Fruit fly (Drosophila melanogaster) whole organism, embryonic: ENCODE measurements around the gene DIP2.
A peak's percentile ranks its signal among the peaks of the same experiment; 100 is the strongest.

Experiments used
- Aef1 ChIP-seq: fragments of 200-800 bp; sonication (Bioruptor generic); IDR thresholded peaks from 3 replicates; pipeline ENCODE4 v1.3.6; 2022; ENCODE audit warnings: missing biosample characterization, missing genetic modification characterization
- Atf-2 ChIP-seq: fragments of 200-800 bp; sonication (Bioruptor generic); optimal IDR thresholded peaks from 2 replicates; lab custom pipeline; 2016; ENCODE audit warnings: missing biosample characterization, missing genetic modification characterization
- Awh ChIP-seq: fragments of 200-800 bp; sonication (Bioruptor generic); IDR thresholded peaks from 2 replicates; pipeline ENCODE4, ENCODE4 v1.3.6; 2022; ENCODE audit warnings: missing biosample characterization, missing genetic modification characterization
- CG10147 ChIP-seq: fragments of 200-800 bp; sonication (Bioruptor generic); optimal IDR thresholded peaks from 2 replicates; lab custom pipeline; 2019; ENCODE audit warnings: missing biosample characterization, mild to moderate bottlenecking, missing genetic modification characterization, moderate library complexity
- CG12744 ChIP-seq: fragments of 200-800 bp; sonication (Bioruptor generic); optimal IDR thresholded peaks from 2 replicates; lab custom pipeline; 2016; ENCODE audit warnings: missing biosample characterization, missing genetic modification characterization
- CG14710 ChIP-seq: fragments of 200-800 bp; sonication (Bioruptor generic); optimal IDR thresholded peaks from 3 replicates; lab custom pipeline; 2019; ENCODE audit warnings: missing biosample characterization, mild to moderate bottlenecking, missing genetic modification characterization, moderate library complexity
- CG16815 ChIP-seq: fragments of 200-800 bp; sonication (Bioruptor generic); optimal IDR thresholded peaks from 3 replicates; lab custom pipeline; 2017; ENCODE audit warnings: missing biosample characterization, mild to moderate bottlenecking, missing genetic modification characterization
- CG17328 ChIP-seq: fragments of 200-800 bp; sonication (Bioruptor generic); IDR thresholded peaks from 2 replicates; pipeline ENCODE4 v1.3.6; 2022; ENCODE audit warnings: missing biosample characterization, missing genetic modification characterization
- CG17912 ChIP-seq: fragments of 200-800 bp; sonication (Bioruptor generic); optimal IDR thresholded peaks from 2 replicates; lab custom pipeline; 2018; ENCODE audit warnings: missing biosample characterization, mild to moderate bottlenecking, missing genetic modification characterization
- CG2678 ChIP-seq: fragments of 200-800 bp; sonication (Bioruptor generic); optimal IDR thresholded peaks from 3 replicates; lab custom pipeline; 2019; ENCODE audit warnings: missing biosample characterization, mild to moderate bottlenecking, missing genetic modification characterization, moderate library complexity
- CG3065 ChIP-seq: fragments of 200-800 bp; sonication (Bioruptor generic); optimal IDR thresholded peaks from 2 replicates; lab custom pipeline; 2016; ENCODE audit warnings: missing biosample characterization, missing genetic modification characterization
- CG3163 ChIP-seq: fragments of 200-800 bp; sonication (Bioruptor generic); optimal IDR thresholded peaks from 3 replicates; lab custom pipeline; 2016; ENCODE audit warnings: missing biosample characterization, missing genetic modification characterization
- CG3407 ChIP-seq: fragments of 200-800 bp; sonication (Bioruptor generic); optimal IDR thresholded peaks from 2 replicates; lab custom pipeline; 2018; ENCODE audit warnings: missing biosample characterization, mild to moderate bottlenecking, missing genetic modification characterization
- CG4328 ChIP-seq: fragments of 200-800 bp; sonication (Bioruptor generic); optimal IDR thresholded peaks from 3 replicates; lab custom pipeline; 2017; ENCODE audit warnings: missing biosample characterization, missing genetic modification reagents, missing genetic modification characterization
- CG4360 ChIP-seq: fragments of 200-800 bp; sonication (Bioruptor generic); IDR thresholded peaks from 2 replicates; pipeline ENCODE4 v1.3.6; 2022; ENCODE audit warnings: missing biosample characterization, missing genetic modification characterization
- CG5953 ChIP-seq: fragments of 200-800 bp; sonication (Bioruptor generic); IDR thresholded peaks from 2 replicates; pipeline ENCODE4 v1.3.6; 2022; ENCODE audit warnings: missing biosample characterization, missing genetic modification characterization
- CG6765 ChIP-seq: fragments of 200-800 bp; sonication (Bioruptor generic); optimal IDR thresholded peaks from 3 replicates; lab custom pipeline; 2017; ENCODE audit warnings: missing biosample characterization, mild to moderate bottlenecking, missing genetic modification characterization
- CG7839 ChIP-seq: fragments of 200-800 bp; sonication (Bioruptor generic); optimal IDR thresholded peaks from 3 replicates; lab custom pipeline; 2018; ENCODE audit warnings: missing biosample characterization, mild to moderate bottlenecking, missing genetic modification characterization, moderate library complexity
- CG8089 ChIP-seq: fragments of 200-800 bp; sonication (Bioruptor generic); optimal IDR thresholded peaks from 3 replicates; lab custom pipeline; 2016; ENCODE audit warnings: missing biosample characterization, missing genetic modification characterization
- CG8388 ChIP-seq: fragments of 200-800 bp; sonication (Bioruptor generic); optimal IDR thresholded peaks from 2 replicates; lab custom pipeline; 2019; ENCODE audit warnings: missing biosample characterization, mild to moderate bottlenecking, missing genetic modification characterization, moderate library complexity
- D19B ChIP-seq: fragments of 200-800 bp; sonication (Bioruptor generic); optimal IDR thresholded peaks from 2 replicates; lab custom pipeline; 2017; ENCODE audit warnings: missing biosample characterization, mild to moderate bottlenecking, missing genetic modification characterization
- Doc2 ChIP-seq: fragments of 200-800 bp; sonication (Bioruptor generic); IDR thresholded peaks from 2 replicates; pipeline ENCODE4 v1.3.6; 2022; ENCODE audit warnings: missing biosample characterization, missing genetic modification characterization
- Doc3 ChIP-seq: fragments of 200-800 bp; sonication (Bioruptor generic); IDR thresholded peaks from 3 replicates; pipeline ENCODE4 v1.3.6; 2022; ENCODE audit warnings: missing biosample characterization, missing genetic modification characterization; ENCODE audit not compliant: partially characterized antibody
- ERR ChIP-seq: fragments of 200-800 bp; sonication (Bioruptor generic); optimal IDR thresholded peaks from 2 replicates; lab custom pipeline; 2016; ENCODE audit warnings: missing biosample characterization, missing genetic modification characterization
- Lhr ChIP-seq: fragments of 200-800 bp; sonication (Bioruptor generic); optimal IDR thresholded peaks from 3 replicates; lab custom pipeline; 2017; ENCODE audit warnings: mild to moderate bottlenecking, missing biosample characterization, missing genetic modification reagents, missing genetic modification characterization
- Lim3 ChIP-seq: fragments of 200-800 bp; sonication (Bioruptor generic); IDR thresholded peaks from 2 replicates; pipeline ENCODE4 v1.3.6; 2022; ENCODE audit warnings: missing biosample characterization, missing genetic modification characterization
- NFAT ChIP-seq: fragments of 200-800 bp; sonication (Bioruptor generic); IDR thresholded peaks from 2 replicates; pipeline ENCODE4 v1.3.6; 2022; ENCODE audit warnings: missing biosample characterization, missing genetic modification characterization
- Vsx1 ChIP-seq: fragments of 200-800 bp; sonication (Bioruptor generic); optimal IDR thresholded peaks from 2 replicates; lab custom pipeline; 2017; ENCODE audit warnings: missing biosample characterization, mild to moderate bottlenecking, missing genetic modification characterization, missing genetic modification reagents
- YL-1 ChIP-seq: fragments of 200-800 bp; sonication (Bioruptor generic); optimal IDR thresholded peaks from 3 replicates; lab custom pipeline; 2017; ENCODE audit warnings: missing biosample characterization, mild to moderate bottlenecking, missing genetic modification characterization
- al ChIP-seq: fragments of 200-800 bp; sonication (Bioruptor generic); IDR thresholded peaks from 2 replicates; pipeline ENCODE4 v1.3.6; 2022; ENCODE audit warnings: missing biosample characterization, missing genetic modification characterization
- aop ChIP-seq: fragments of 200-800 bp; sonication (Bioruptor generic); IDR thresholded peaks from 2 replicates; pipeline ENCODE4 v1.3.6; 2022; ENCODE audit warnings: missing biosample characterization, missing genetic modification characterization
- cg ChIP-seq: fragments of 200-800 bp; sonication (Bioruptor generic); optimal IDR thresholded peaks from 3 replicates; lab custom pipeline; 2019; ENCODE audit warnings: missing biosample characterization, mild to moderate bottlenecking, missing genetic modification characterization, moderate library complexity
- dan ChIP-seq: fragments of 200-800 bp; sonication (Bioruptor generic); IDR thresholded peaks from 2 replicates; pipeline ENCODE4 v1.3.6; 2022; ENCODE audit warnings: missing biosample characterization, missing genetic modification characterization
- esg ChIP-seq: fragments of 200-800 bp; sonication (Bioruptor generic); conservative IDR thresholded peaks from 2 replicates; pipeline ENCODE4 v1.3.6; 2022; ENCODE audit warnings: missing biosample characterization, missing genetic modification characterization
- gce ChIP-seq: fragments of 200-800 bp; sonication (Bioruptor generic); IDR thresholded peaks from 3 replicates; pipeline ENCODE4 v1.3.6; 2022; ENCODE audit warnings: missing biosample characterization, missing genetic modification characterization
- ham ChIP-seq: fragments of 200-800 bp; sonication (Bioruptor generic); IDR thresholded peaks from 2 replicates; pipeline ENCODE4 v1.3.6; 2022; ENCODE audit warnings: missing biosample characterization, missing genetic modification characterization
- mld ChIP-seq: fragments of 200-800 bp; sonication (Bioruptor generic); IDR thresholded peaks from 3 replicates; pipeline ENCODE4 v1.3.6; 2022; ENCODE audit warnings: missing biosample characterization, missing genetic modification characterization; ENCODE audit not compliant: partially characterized antibody
- nau ChIP-seq: fragments of 200-800 bp; sonication (Bioruptor generic); optimal IDR thresholded peaks from 3 replicates; lab custom pipeline; 2017; ENCODE audit warnings: missing biosample characterization, mild to moderate bottlenecking, missing genetic modification characterization, missing genetic modification reagents
- pros ChIP-seq: fragments of 200-800 bp; sonication (Bioruptor generic); optimal IDR thresholded peaks from 3 replicates; lab custom pipeline; 2019; ENCODE audit warnings: missing biosample characterization, mild to moderate bottlenecking, missing genetic modification characterization, moderate library complexity
- run ChIP-seq: fragments of 200-800 bp; sonication (Bioruptor generic); optimal IDR thresholded peaks from 3 replicates; lab custom pipeline; 2018; ENCODE audit warnings: missing biosample characterization, mild to moderate bottlenecking, missing genetic modification characterization
- sc ChIP-seq, 3 experiments: fragments of >200 bp in 2 of 3; fragments of 200-800 bp in 1 of 3; sonication (Bioruptor generic) in 1 of 3; optimal IDR thresholded peaks; 2 replicates in 2 of 3; 3 replicates in 1 of 3; lab custom pipeline; 2017; ENCODE audit warnings: mild to moderate bottlenecking in 1 of 3, missing biosample characterization in 1 of 3, missing genetic modification characterization in 1 of 3, missing genetic modification reagents in 1 of 3
- sisA ChIP-seq: fragments of 200-800 bp; sonication (Bioruptor generic); IDR thresholded peaks from 2 replicates; pipeline ENCODE4 v1.3.6; 2022; ENCODE audit warnings: missing biosample characterization, missing genetic modification characterization
- slbo ChIP-seq: fragments of 200-800 bp; sonication (Bioruptor generic); IDR thresholded peaks from 2 replicates; pipeline ENCODE4 v1.3.6; 2022; ENCODE audit warnings: missing biosample characterization, missing genetic modification characterization
- slp2 ChIP-seq: fragments of 200-800 bp; sonication (Bioruptor generic); optimal IDR thresholded peaks from 2 replicates; lab custom pipeline; 2016; ENCODE audit warnings: missing biosample characterization, missing genetic modification characterization
- sob ChIP-seq: fragments of 200-800 bp; sonication (Bioruptor generic); IDR thresholded peaks from 2 replicates; pipeline ENCODE4 v1.3.6; 2022; ENCODE audit warnings: missing biosample characterization, missing genetic modification characterization
- sr ChIP-seq: fragments of 200-800 bp; sonication (Bioruptor generic); IDR thresholded peaks from 3 replicates; pipeline ENCODE4 v1.3.6; 2022; ENCODE audit warnings: missing biosample characterization, missing genetic modification characterization
- ssp ChIP-seq: fragments of 200-800 bp; sonication (Bioruptor generic); IDR thresholded peaks from 2 replicates; pipeline ENCODE4 v1.3.6; 2022; ENCODE audit warnings: missing biosample characterization, missing genetic modification characterization
- sug ChIP-seq: fragments of 200-800 bp; optimal IDR thresholded peaks from 2 replicates; lab custom pipeline; 2019; ENCODE audit warnings: missing biosample characterization, mild to moderate bottlenecking, missing genetic modification characterization, moderate library complexity
- tgo ChIP-seq: fragments of 200-800 bp; sonication (Bioruptor generic); IDR thresholded peaks from 3 replicates; pipeline ENCODE4 v1.3.6; 2022; ENCODE audit warnings: missing biosample characterization, missing genetic modification characterization
- unpg ChIP-seq: fragments of 200-800 bp; sonication (Bioruptor generic); optimal IDR thresholded peaks from 3 replicates; lab custom pipeline; 2018; ENCODE audit warnings: missing biosample characterization, mild to moderate bottlenecking, missing genetic modification characterization, moderate library complexity

Gene DIP2

DNA sequence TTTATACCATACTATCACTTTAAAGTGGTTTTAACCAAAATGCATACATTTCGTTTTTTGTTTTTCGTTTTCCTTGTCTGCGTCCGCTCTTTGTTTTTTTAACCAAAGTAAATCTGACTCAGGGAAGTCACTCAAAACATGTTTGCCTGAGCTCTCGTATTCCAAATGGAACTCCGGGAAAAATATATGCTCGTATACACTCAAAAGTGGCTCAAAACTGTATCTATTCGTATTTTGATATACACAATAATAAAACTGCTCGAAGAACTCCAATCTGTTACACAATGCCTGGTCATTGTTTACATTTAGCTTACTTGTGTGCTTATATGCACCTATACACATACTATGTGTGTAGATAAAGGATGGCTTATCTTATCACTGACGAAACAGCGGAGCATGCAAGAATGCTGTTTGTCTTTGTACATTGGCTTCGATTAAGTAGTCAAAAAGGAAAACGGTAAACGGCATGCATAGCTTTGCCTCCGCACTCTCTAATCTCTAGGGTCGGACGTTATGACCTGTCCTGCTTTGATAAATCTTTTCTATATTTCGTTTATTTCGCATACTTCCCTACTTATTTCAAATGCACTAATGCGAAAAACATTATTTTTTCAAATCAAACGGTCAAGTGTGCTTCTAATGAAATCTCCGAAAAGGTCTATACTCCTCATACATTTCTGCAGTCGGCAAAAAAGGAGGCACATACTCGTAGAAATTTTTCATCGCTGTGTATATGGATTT lies 13.2 kb upstream of the DIP2 start, which contains the start of gene miple2 (continued):
- TF ChIP-seq CG8388 (GFP tag; lab: Kevin White, UChicago) (peak; percentile 32), aop (no peak), slbo (GFP tag; lab: Robert Waterston, UW) (no peak), CG7839 (tag; lab: Kevin White, UChicago) (no peak), Vsx1 (GFP tag; lab: Kevin White, UChicago) (peak; percentile 70), tgo (GFP tag; lab: Robert Waterston, UW) (no peak), CG2678 (peak; percentile 69), CG4328 (GFP tag; lab: Kevin White, UChicago) (peak; percentile 75), Lim3 (GFP tag; lab: Robert Waterston, UW) (no peak), CG12744 (GFP tag; lab: Kevin White, UChicago) (peak; percentile 40), Atf-2 (GFP tag; lab: Kevin White, UChicago) (peak; percentile 55), sr (GFP tag; lab: Robert Waterston, UW) (no peak), slp2 (GFP tag; lab: Kevin White, UChicago) (peak; percentile 33), NFAT (GFP tag; lab: Robert Waterston, UW) (no peak), pros (GFP tag; lab: Kevin White, UChicago) (peak; percentile 76), CG3407 (GFP tag; lab: Kevin White, UChicago) (peak; percentile 32), CG16815 (GFP tag; lab: Kevin White, UChicago) (no peak), ssp (GFP tag; lab: Robert Waterston, UW) (no peak), Lhr (GFP tag; lab: Kevin White, UChicago) (peak; percentile 46), unpg (GFP tag; lab: Kevin White, UChicago) (peak; percentile 25), D19B (GFP tag; lab: Kevin White, UChicago) (peak; percentile 4), CG5953 (GFP tag; lab: Robert Waterston, UW) (no peak), CG17328 (GFP tag; lab: Robert Waterston, UW) (0 out of 2 replicates have a peak, but pooled peaks have one; percentile 12), esg (GFP tag; lab: Robert Waterston, UW) (no peak), CG3163 (GFP tag; lab: Kevin White, UChicago) (peak; percentile 1), ham (GFP tag; lab: Robert Waterston, UW) (no peak), YL-1 (GFP tag; lab: Kevin White, UChicago) (peak; percentile 4), CG14710 (peak; percentile 55), Awh (GFP tag; lab: Robert Waterston, UW) (0 out of 2 replicates have a peak, but pooled peaks have one; percentile 31), CG8089 (GFP tag; lab: Kevin White, UChicago) (peak; percentile 43), dan (GFP tag; lab: Robert Waterston, UW) (no peak), CG17912 (GFP tag; lab: Kevin White, UChicago) (peak; percentile 55), sisA (no peak), CG4360 (GFP tag; lab: Robert Waterston, UW) (no peak), gce (GFP tag; lab: Robert Waterston, UW) (no peak), nau (no peak), al (no peak), Aef1 (no peak), run (tag; lab: Kevin White, UChicago) (no peak), mld (no peak), CG6765 (GFP tag; lab: Kevin White, UChicago) (peak; percentile 38), cg (GFP tag; lab: Kevin White, UChicago) (peak; percentile 91), CG10147 (no peak), CG3065 (GFP tag; lab: Kevin White, UChicago) (no peak), Doc2 (GFP tag; lab: Robert Waterston, UW) (no peak), sug (tag; lab: Kevin White, UChicago) (peak; percentile 37), ERR (GFP tag; lab: Kevin White, UChicago) (peak; percentile 21), sc (optimal IDR thresholded peaks at IDR 0.05; lab: Kevin White, UChicago) (no peak), sc (GFP tag; optimal IDR thresholded peaks at IDR 0.05; lab: Kevin White, UChicago) (peak; percentile 64), sob (GFP tag; lab: Robert Waterston, UW) (peak; percentile 5; the same call in 1 of the 2 replicates), Doc3 (GFP tag; lab: Robert Waterston, UW) (no peak)
